Worm (Caenorhabditis elegans) whole organism, midembryonic: ENCODE measurements around the gene srh-212.

ENCODE experiments used
- T22C8.4 ChIP-seq: fragments of 200-800 bp; sonication (Bioruptor generic); IDR thresholded peaks from 2 replicates; pipeline ENCODE4 v1.3.6; 2022; ENCODE audit warnings: missing genetic modification characterization, missing compliant biosample characterization
- flt-1 ChIP-seq: fragments of 200-800 bp; sonication (Bioruptor generic); IDR thresholded peaks from 2 replicates; pipeline ENCODE4 v1.3.6; 2022; ENCODE audit warnings: missing genetic modification characterization, missing compliant biosample characterization
- klf-2 ChIP-seq: fragments of 200-800 bp; sonication (Bioruptor generic); conservative IDR thresholded peaks from 2 replicates; pipeline ENCODE4 v1.3.6; 2022; ENCODE audit warnings: missing genetic modification reagents, missing genetic modification characterization, missing compliant biosample characterization
- ztf-23 ChIP-seq: fragments of 200-800 bp; sonication (Bioruptor generic); IDR thresholded peaks from 2 replicates; pipeline ENCODE4 v1.3.6; 2022; ENCODE audit warnings: missing genetic modification reagents, missing genetic modification characterization, missing compliant biosample characterization

DNA sequence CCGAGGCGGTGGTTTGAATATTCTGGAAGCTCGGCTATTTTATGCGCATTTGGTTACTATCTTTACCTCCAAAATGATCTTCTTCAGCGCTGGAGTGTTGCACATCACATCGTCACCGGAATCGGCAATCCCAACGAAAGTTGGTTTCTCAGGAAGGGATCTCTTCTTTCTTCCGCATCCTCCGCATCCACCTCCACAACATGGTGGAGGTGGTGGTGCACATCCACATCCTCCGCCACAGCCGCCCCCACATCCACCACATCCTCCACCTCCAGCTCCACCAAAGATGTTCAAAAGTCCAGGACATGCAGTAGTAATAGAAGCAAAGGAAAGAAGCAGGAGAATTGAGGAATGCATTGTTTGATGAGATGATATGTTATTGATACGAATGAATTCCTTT lies 39.5 kb downstream of the srh-212 start, which contains the start of gene grl-31:
- TF ChIP-seq ztf-23 (GFP tag; lab: Robert Waterston, UW) (no peak), flt-1 (GFP tag; lab: Robert Waterston, UW) (no peak), T22C8.4 (GFP tag; lab: Robert Waterston, UW) (no peak), klf-2 (GFP tag; lab: Robert Waterston, UW) (no peak)
